Fruit fly (Drosophila melanogaster): Measurements from ENCODE around the gene lqfR.

DNA sequence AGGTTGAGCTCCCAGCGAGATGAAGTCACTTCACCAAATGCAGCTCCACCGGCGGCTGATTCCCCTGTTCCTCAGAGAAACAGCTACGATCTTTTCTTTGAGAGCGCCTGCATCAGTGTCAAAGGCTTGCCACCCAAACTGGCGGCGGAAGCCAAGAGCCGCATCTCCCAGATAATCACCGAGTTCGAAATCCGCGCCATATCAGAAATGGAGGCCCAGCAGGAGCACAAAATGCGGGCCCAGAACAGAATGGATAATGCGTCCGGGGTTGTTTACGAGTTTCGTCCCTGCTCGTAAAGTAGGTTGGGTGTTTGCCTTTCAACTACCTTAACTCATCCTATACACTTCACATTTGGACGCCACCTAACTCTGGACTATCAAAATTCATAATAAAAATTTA lies 29.4 kb upstream of the lqfR start, which contains the start of gene Gpdh3:
- no peak for TF ChIP-seq pan (optimal IDR thresholded peaks at IDR 0.05)
- TF ChIP-seq CG8478 (optimal IDR thresholded peaks at IDR 0.05), result no peak

Measured in whole organism.